Worm (Caenorhabditis elegans) whole organism, L4/young adult: ENCODE measurements around the gene srj-37.

Experiments used
- W03F9.2 ChIP-seq: fragments of 150-350 bp; optimal IDR thresholded peaks from 2 replicates; lab custom pipeline; 2014; ENCODE audit warnings: missing biosample characterization, missing genetic modification characterization
- dao-5 ChIP-seq: sonication (generic microtip); optimal IDR thresholded peaks from 2 replicates; lab custom pipeline; 2016; ENCODE audit warnings: missing genotype, missing genetic modification characterization, moderate library complexity, missing compliant biosample characterization
- him-1 ChIP-seq: sonication (generic microtip); optimal IDR thresholded peaks from 2 replicates; lab custom pipeline; 2016; ENCODE audit warnings: missing genotype, missing genetic modification reagents, missing genetic modification characterization, missing compliant biosample characterization

DNA sequence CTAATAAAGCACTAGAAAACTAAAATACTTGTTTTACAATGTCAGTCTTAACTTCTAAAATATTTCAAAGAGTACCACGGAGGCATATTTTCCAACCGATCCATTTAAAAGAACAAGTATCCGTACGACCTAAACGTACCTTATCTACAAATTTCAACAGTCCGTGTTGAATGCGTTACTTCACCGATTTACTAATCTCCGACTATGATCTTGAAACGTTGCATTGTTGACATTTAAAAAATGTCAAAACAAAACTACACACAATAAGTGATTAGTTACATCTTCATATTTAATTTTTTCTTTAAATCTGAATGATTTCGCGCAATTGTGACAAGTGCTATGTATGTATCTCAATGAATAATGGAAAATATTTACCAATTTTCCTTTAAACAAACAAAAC, 40.6 kb upstream of the srj-37 start:
- TF ChIP-seq him-1 (no peak), W03F9.2 (tag; lab: Kevin White, UChicago) (no peak), dao-5 (tag; lab: Kevin White, UChicago) (no peak)
